Worm (Caenorhabditis elegans): ENCODE measurements around the gene lite-1.

The lite-1 gene

DNA sequence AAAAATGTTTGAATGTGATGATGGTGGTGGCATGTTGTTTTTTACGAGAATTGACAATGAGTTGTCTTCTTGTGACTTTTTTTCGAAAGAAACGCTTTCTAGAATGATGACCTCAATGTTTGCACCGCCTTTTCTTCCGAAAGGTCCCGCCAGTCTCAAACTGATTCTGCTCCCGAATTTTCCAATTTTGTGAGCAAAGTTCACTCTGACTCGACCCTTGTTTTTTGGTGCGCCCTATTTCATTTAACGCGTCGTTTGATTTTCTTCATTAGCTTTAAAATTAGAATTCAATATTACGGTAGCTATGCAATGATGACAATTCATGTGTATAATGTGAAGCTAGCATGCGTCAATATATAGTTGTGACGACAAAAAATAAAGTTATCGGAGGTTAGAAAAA lies at the start of gene lite-1:
lite-1 (minus strand) TSS at position 101 of the 400 bp plus-strand sequence.
- TF ChIP-seq unc-62 (GFP tag; optimal IDR thresholded peaks at IDR 0.05), result no peak

DNA sequence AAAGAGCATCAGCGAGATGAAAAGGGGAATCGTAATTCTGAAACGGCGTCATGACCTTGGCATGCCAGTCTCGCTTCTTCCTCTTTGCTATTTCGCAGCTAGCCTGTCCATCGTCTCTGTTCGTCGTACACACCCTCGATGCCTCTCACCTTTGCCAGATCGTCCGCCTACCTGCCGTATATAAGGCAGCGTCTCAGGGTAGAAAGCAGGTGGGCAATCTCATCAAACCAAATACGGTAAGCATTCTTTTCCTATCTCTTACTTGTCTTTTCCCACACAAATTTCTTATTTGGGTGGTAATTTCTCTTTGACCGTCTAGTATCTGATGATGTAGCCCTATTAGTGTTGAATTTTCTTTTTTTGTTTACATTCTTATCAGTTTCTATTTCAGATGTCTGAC lies 49.1 kb upstream of the lite-1 start, which contains the start of gene col-166:
col-166 (plus strand) TSS at position 392 of the 400 bp plus-strand sequence.
- TF ChIP-seq unc-62 (GFP tag; optimal IDR thresholded peaks at IDR 0.05), result no peak

- no peak for TF ChIP-seq unc-62 (GFP tag; optimal IDR thresholded peaks at IDR 0.05)
These were observed 47.7 kb upstream of the lite-1 start for ce11 chrX:6278296-6278695.

DNA sequence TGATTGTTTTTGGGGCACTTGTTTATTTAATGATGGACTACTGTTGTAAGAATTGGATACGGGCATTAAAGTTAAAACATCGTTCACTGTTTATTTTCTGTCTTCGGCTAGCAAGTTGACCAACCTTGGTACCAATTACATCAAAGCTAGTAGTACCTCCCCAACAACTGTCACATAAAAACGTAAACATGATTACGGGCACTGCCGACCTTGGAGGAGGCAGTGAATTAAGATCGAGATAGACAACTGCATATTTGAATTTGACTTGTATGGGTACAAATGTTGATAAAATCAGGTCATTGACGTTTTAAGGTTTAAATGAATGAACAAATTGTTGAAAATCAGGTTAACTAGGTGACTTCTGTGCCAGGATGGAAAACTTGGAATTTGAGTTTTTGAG lies 46.7 kb upstream of the lite-1 start:
- TF ChIP-seq unc-62 (GFP tag; optimal IDR thresholded peaks at IDR 0.05), result no peak

ce11 chrX:6276701-6277100 lies 46.1 kb upstream of the lite-1 start:
- no peak for TF ChIP-seq unc-62 (GFP tag; optimal IDR thresholded peaks at IDR 0.05)

- TF ChIP-seq unc-62 (GFP tag; optimal IDR thresholded peaks at IDR 0.05), result no peak
These were observed 44.8 kb upstream of the lite-1 start for ce11 chrX:6275343-6275742.

DNA sequence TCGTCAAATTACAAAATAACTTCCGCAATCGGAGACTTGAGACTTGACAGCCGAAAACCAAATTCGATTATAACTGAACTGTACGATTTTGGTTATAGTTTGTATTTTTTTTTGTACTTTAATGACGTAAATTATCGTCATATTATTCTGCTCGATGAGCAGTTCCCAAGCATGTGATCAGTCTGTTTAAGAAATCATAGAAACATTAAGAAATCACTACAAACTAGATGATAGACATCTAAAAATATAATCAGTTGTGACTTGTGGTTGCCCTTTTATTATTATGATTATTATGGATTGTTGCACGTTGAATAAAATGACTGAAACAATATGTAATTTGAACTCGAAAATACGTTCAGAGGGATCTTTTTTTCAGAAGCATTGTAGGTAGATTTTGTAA lies 43.7 kb upstream of the lite-1 start:
- no peak for TF ChIP-seq unc-62 (GFP tag; optimal IDR thresholded peaks at IDR 0.05)

DNA sequence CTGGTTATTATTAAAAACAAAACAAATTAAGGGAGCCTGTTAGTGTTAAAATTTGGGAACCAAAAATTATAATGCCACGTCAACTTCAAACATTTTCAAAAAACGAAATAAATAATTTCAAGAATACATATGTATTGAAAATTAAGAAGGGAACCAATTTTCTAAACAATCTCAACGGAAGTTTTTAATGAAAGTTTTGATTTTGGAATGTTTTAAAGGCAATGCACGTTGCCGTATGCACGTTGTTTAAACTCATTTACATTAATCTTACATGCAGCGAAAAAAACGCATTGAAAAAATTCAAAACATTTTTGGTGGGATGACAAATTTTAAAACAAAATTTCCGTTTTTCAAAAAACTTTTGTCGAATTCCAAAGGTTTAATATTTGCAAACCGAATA lies 43.2 kb upstream of the lite-1 start:
- TF ChIP-seq unc-62 (GFP tag; optimal IDR thresholded peaks at IDR 0.05), result no peak

- TF ChIP-seq unc-62 (GFP tag; optimal IDR thresholded peaks at IDR 0.05), result no peak
These were observed 41.1 kb upstream of the lite-1 start, which contains the start of gene lro-1 for ce11 chrX:6271718-6272117. lro-1 (plus strand) TSS chrX:6272089.

- TF ChIP-seq unc-62 (GFP tag; optimal IDR thresholded peaks at IDR 0.05), result no peak
These were observed 36.2 kb upstream of the lite-1 start, which contains the start of gene W05H9.2 for ce11 chrX:6266739-6267138. W05H9.2 (plus strand) TSS chrX:6267039.

- TF ChIP-seq unc-62 (GFP tag; optimal IDR thresholded peaks at IDR 0.05), result no peak
These were observed 32.7 kb upstream of the lite-1 start, which contains the start of gene W05H9.4 for ce11 chrX:6263194-6263698. W05H9.4 (plus strand) TSS chrX:6263648.

ce11 chrX:6259081-6259480 lies 28.5 kb upstream of the lite-1 start:
- TF ChIP-seq unc-62 (GFP tag; optimal IDR thresholded peaks at IDR 0.05), result no peak

- no peak for TF ChIP-seq unc-62 (GFP tag; optimal IDR thresholded peaks at IDR 0.05)
These were observed 27.8 kb upstream of the lite-1 start for ce11 chrX:6258409-6258808.

DNA sequence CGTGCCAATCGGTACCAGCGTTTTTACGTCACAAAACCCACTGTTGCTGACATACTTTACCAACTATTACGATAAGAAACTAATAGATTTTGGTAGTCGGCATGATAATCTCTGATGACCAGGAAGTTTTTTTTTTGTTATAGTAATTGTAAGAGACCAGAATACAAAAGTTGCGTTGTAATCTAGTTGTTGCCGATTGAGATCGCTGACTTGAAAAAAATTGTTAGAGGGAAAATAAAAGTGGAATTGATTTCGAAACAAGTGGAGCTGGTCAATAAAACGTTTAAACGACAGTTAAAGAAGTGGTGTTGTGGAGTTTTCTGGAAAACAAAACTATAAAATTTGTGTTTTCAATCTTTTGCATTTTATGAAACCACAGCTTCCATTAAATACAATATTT lies 26.4 kb upstream of the lite-1 start:
- no peak for TF ChIP-seq unc-62 (GFP tag; optimal IDR thresholded peaks at IDR 0.05)

ce11 chrX:6256430-6256829 lies 25.9 kb upstream of the lite-1 start:
- no peak for TF ChIP-seq unc-62 (GFP tag; optimal IDR thresholded peaks at IDR 0.05)

DNA sequence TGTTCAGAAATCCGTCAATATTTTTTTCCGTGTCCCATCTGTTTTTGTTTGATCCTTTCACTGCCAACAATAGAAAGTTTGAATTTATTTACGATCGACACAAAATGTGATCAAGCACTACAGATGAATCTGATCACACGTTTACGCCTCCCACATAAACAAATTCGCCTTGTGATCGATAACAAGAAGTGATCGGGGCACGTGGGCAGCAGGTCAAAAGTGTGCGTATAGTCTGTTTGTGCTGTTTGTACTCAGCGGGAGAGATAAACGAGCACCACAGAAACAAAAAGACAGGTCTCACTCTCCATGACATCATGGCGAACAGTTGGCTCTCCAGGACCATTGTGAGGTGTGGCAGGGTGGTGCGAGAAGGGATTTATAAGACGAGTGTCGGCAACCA lies 25.0 kb upstream of the lite-1 start:
- no peak for TF ChIP-seq unc-62 (GFP tag; optimal IDR thresholded peaks at IDR 0.05)

- TF ChIP-seq unc-62 (GFP tag; optimal IDR thresholded peaks at IDR 0.05), result no peak
These were observed 24.1 kb upstream of the lite-1 start for ce11 chrX:6254671-6255031.

Data from whole organism, dauer.